Worm (Caenorhabditis elegans) whole organism, L4 larva: ENCODE data around the gene srh-36.

ENCODE experiments used
- lim-7 ChIP-seq: fragments of 200-800 bp; sonication (Bioruptor generic); IDR thresholded peaks from 2 replicates; pipeline ENCODE4 v1.3.6; 2022; ENCODE audit warnings: missing genetic modification characterization, missing compliant biosample characterization
- lin-38 ChIP-seq: fragments of 200-800 bp; sonication (Bioruptor generic); IDR thresholded peaks from 2 replicates; pipeline ENCODE4 v1.3.6; 2022; ENCODE audit warnings: missing genetic modification reagents, missing genetic modification characterization, missing compliant biosample characterization
- lin-39 ChIP-seq: fragments of 150-350 bp; optimal IDR thresholded peaks from 2 replicates; lab custom pipeline; 2014; ENCODE audit warnings: missing biosample characterization, missing genetic modification reagents, missing genetic modification characterization
- lsy-2 ChIP-seq, 2 experiments: fragments of 150-350 bp in 1 of 2; sonication (generic microtip) in 1 of 2; optimal IDR thresholded peaks; 2 replicates each; lab custom pipeline; 2014 to 2017; ENCODE audit warnings: missing biosample characterization in 2 of 2, missing genetic modification characterization in 2 of 2
- mdl-1 ChIP-seq, 2 experiments: fragments of 150-350 bp in 1 of 2; sonication (generic microtip) in 1 of 2; optimal IDR thresholded peaks; 2 replicates each; lab custom pipeline; 2014 to 2017; ENCODE audit warnings: missing biosample characterization in 2 of 2, missing genetic modification characterization in 2 of 2
- nhr-25 ChIP-seq: sonication (generic microtip); optimal IDR thresholded peaks from 2 replicates; lab custom pipeline; 2017; ENCODE audit warnings: missing genetic modification characterization, mild to moderate bottlenecking, missing compliant biosample characterization, antibody characterized with exemption, moderate library complexity, borderline replicate concordance; ENCODE audit not compliant: insufficient read depth
- nhr-76 ChIP-seq: fragments of 150-350 bp; optimal IDR thresholded peaks from 2 replicates; lab custom pipeline; 2014; ENCODE audit warnings: missing biosample characterization, missing genetic modification characterization
- skn-1 ChIP-seq: fragments of 150-350 bp; optimal IDR thresholded peaks from 2 replicates; lab custom pipeline; 2014; ENCODE audit warnings: missing biosample characterization, missing genetic modification characterization

- TF ChIP-seq lim-7 (GFP tag; lab: Robert Waterston, UW) (no peak), mdl-1 (tag; optimal IDR thresholded peaks at IDR 0.05; lab: Kevin White, UChicago) (no peak), nhr-76 (tag; lab: Kevin White, UChicago) (no peak), lin-38 (GFP tag; lab: Robert Waterston, UW) (no peak), lsy-2 (tag; optimal IDR thresholded peaks at IDR 0.05; lab: Kevin White, UChicago) (no peak), lin-39 (tag; lab: Kevin White, UChicago) (no peak), skn-1 (tag; lab: Kevin White, UChicago) (no peak), nhr-25 (tag; lab: Kevin White, UChicago) (no peak)
These were observed 26.9 kb upstream of the srh-36 start, which contains the start of gene srj-49 for ce11 chrV:2848290-2848937.
